Worm (Caenorhabditis elegans) whole organism, L4 larva: ENCODE results near the gene T14G10.8.
A peak's percentile ranks its signal among the peaks of the same experiment; 100 is the strongest.

ENCODE experiments used
- F10B5.3 ChIP-seq: sonication (generic microtip); optimal IDR thresholded peaks from 2 replicates; lab custom pipeline; 2016; ENCODE audit warnings: mild to moderate bottlenecking, missing genetic modification characterization, missing compliant biosample characterization
- F26F4.8 ChIP-seq: fragments of 200-800 bp; sonication (Bioruptor generic); conservative IDR thresholded peaks from 2 replicates; pipeline ENCODE4 v1.3.6; 2022; ENCODE audit warnings: missing genetic modification characterization, missing compliant biosample characterization
- R02D3.7 ChIP-seq: fragments of 150-350 bp; sonication (generic microtip); optimal IDR thresholded peaks from 3 replicates; lab custom pipeline; 2014; ENCODE audit warnings: missing biosample characterization, missing genetic modification characterization
- Y105C5A.15 ChIP-seq: fragments of 200-800 bp; sonication (Bioruptor generic); IDR thresholded peaks from 2 replicates; pipeline ENCODE4 v1.3.6; 2022; ENCODE audit warnings: missing genetic modification characterization, missing compliant biosample characterization
- Y48G9A.11 ChIP-seq: fragments of 200-800 bp; sonication (Bioruptor generic); IDR thresholded peaks from 2 replicates; pipeline ENCODE4 v1.3.6; 2022; ENCODE audit warnings: missing genetic modification reagents, missing genetic modification characterization, missing compliant biosample characterization
- ZK337.2 ChIP-seq: fragments of 200-800 bp; sonication (Bioruptor generic); IDR thresholded peaks from 2 replicates; pipeline ENCODE4 v1.3.6; 2022; ENCODE audit warnings: missing genetic modification reagents, missing genetic modification characterization, missing compliant biosample characterization
- aha-1 ChIP-seq: fragments of 150-350 bp; peaks from one replicate; lab custom pipeline; 2014; ENCODE audit warnings: missing biosample characterization, missing genetic modification characterization
- ama-1 ChIP-seq: fragments of 150-350 bp; optimal IDR thresholded peaks from 2 replicates; lab custom pipeline; 2014; ENCODE audit warnings: inconsistent platforms, mixed read lengths
- arid-1 ChIP-seq: fragments of 200-800 bp; sonication (Bioruptor generic); conservative IDR thresholded peaks from 2 replicates; pipeline ENCODE4 v1.3.6; 2022; ENCODE audit warnings: missing genetic modification reagents, missing genetic modification characterization, missing compliant biosample characterization
- ceh-20 ChIP-seq: fragments of 200-800 bp; sonication (Bioruptor generic); IDR thresholded peaks from 2 replicates; pipeline ENCODE4 v1.3.6; 2022; ENCODE audit warnings: missing genetic modification reagents, missing genetic modification characterization, missing compliant biosample characterization
- ceh-32 ChIP-seq: sonication (generic microtip); optimal IDR thresholded peaks from 2 replicates; lab custom pipeline; 2016; ENCODE audit warnings: mild to moderate bottlenecking, missing genetic modification characterization, missing compliant biosample characterization; ENCODE audit not compliant: poor library complexity
- ceh-44 ChIP-seq: fragments of 200-800 bp; sonication (Bioruptor generic); IDR thresholded peaks from 2 replicates; pipeline ENCODE4 v1.3.6; 2022; ENCODE audit warnings: missing genetic modification reagents, missing genetic modification characterization, missing compliant biosample characterization
- ceh-82 ChIP-seq: sonication (generic microtip); optimal IDR thresholded peaks from 2 replicates; lab custom pipeline; 2017; ENCODE audit warnings: missing biosample characterization, missing genetic modification characterization
- daf-12 ChIP-seq: fragments of 150-350 bp; optimal IDR thresholded peaks from 2 replicates; lab custom pipeline; 2014; ENCODE audit warnings: missing biosample characterization, missing genetic modification reagents, missing genetic modification characterization
- daf-16 ChIP-seq, 3 experiments: sonication (generic microtip); optimal IDR thresholded peaks; 2 replicates each; lab custom pipeline; 2016 to 2017; ENCODE audit warnings: missing genetic modification characterization in 3 of 3, missing genetic modification reagents in 3 of 3, mild to moderate bottlenecking in 2 of 3, missing compliant biosample characterization in 2 of 3, missing biosample characterization in 1 of 3, moderate library complexity in 1 of 3
- dve-1 ChIP-seq: sonication (generic microtip); optimal IDR thresholded peaks from 2 replicates; lab custom pipeline; 2017; ENCODE audit warnings: antibody characterized with exemption, mild to moderate bottlenecking, missing genetic modification characterization, missing compliant biosample characterization; ENCODE audit not compliant: insufficient read depth
- fos-1 ChIP-seq: fragments of 150-350 bp; optimal IDR thresholded peaks from 2 replicates; lab custom pipeline; 2014; ENCODE audit warnings: missing biosample characterization, missing genetic modification characterization
- gei-8 ChIP-seq: fragments of 200-800 bp; sonication (Bioruptor generic); optimal IDR thresholded peaks from 2 replicates; lab custom pipeline; 2018; ENCODE audit warnings: mild to moderate bottlenecking, missing genetic modification characterization, missing compliant biosample characterization
- hif-1 ChIP-seq, 2 experiments: sonication (generic microtip); optimal IDR thresholded peaks; 2 replicates each; lab custom pipeline; 2016 to 2017; ENCODE audit warnings: missing compliant biosample characterization in 2 of 2, missing genetic modification characterization in 2 of 2, missing genetic modification reagents in 2 of 2, missing genotype in 2 of 2, mild to moderate bottlenecking in 1 of 2
- hlh-30 ChIP-seq: sonication (generic microtip); optimal IDR thresholded peaks from 2 replicates; lab custom pipeline; 2017; ENCODE audit warnings: antibody characterized with exemption, mild to moderate bottlenecking, missing genetic modification characterization, missing compliant biosample characterization; ENCODE audit not compliant: insufficient read depth
- hmg-1.1 ChIP-seq: fragments of 200-800 bp; sonication (Bioruptor generic); IDR thresholded peaks from 2 replicates; pipeline ENCODE4 v1.3.6; 2022; ENCODE audit warnings: missing genetic modification reagents, missing genetic modification characterization, missing compliant biosample characterization
- lin-13 ChIP-seq: fragments of 150-350 bp; optimal IDR thresholded peaks from 2 replicates; lab custom pipeline; 2014; ENCODE audit warnings: missing biosample characterization, missing genetic modification reagents, missing genetic modification characterization
- lin-15B ChIP-seq: fragments of 150-350 bp; sonication (generic microtip); optimal IDR thresholded peaks from 3 replicates; lab custom pipeline; 2014; ENCODE audit warnings: missing biosample characterization, missing genetic modification characterization
- lin-38 ChIP-seq: fragments of 200-800 bp; sonication (Bioruptor generic); IDR thresholded peaks from 2 replicates; pipeline ENCODE4 v1.3.6; 2022; ENCODE audit warnings: missing genetic modification reagents, missing genetic modification characterization, missing compliant biosample characterization
- lir-3 ChIP-seq: sonication (generic microtip); optimal IDR thresholded peaks from 2 replicates; lab custom pipeline; 2016; ENCODE audit warnings: mild to moderate bottlenecking, missing genetic modification characterization, missing compliant biosample characterization
- mdt-29 ChIP-seq: fragments of 200-800 bp; sonication (Bioruptor generic); IDR thresholded peaks from 2 replicates; pipeline ENCODE4 v1.3.6; 2022; ENCODE audit warnings: missing genetic modification reagents, missing genetic modification characterization, missing compliant biosample characterization
- mxl-3 ChIP-seq: fragments of 200-800 bp; sonication (Bioruptor generic); optimal IDR thresholded peaks from 2 replicates; lab custom pipeline; 2018; ENCODE audit warnings: mild to moderate bottlenecking, missing genetic modification characterization, missing compliant biosample characterization
- nhr-111 ChIP-seq: fragments of 200-800 bp; sonication (Bioruptor generic); optimal IDR thresholded peaks from 2 replicates; lab custom pipeline; 2018; ENCODE audit warnings: mild to moderate bottlenecking, missing genetic modification characterization, missing compliant biosample characterization
- nhr-28 ChIP-seq: fragments of 150-350 bp; optimal IDR thresholded peaks from 2 replicates; lab custom pipeline; 2014; ENCODE audit warnings: missing biosample characterization, missing genetic modification characterization
- nhr-42 ChIP-seq: fragments of 200-800 bp; sonication (Bioruptor generic); IDR thresholded peaks from 2 replicates; pipeline ENCODE4 v1.3.6; 2022; ENCODE audit warnings: missing genetic modification characterization, missing compliant biosample characterization
- pha-4 ChIP-seq, 2 experiments: fragments of 150-350 bp in 1 of 2; fragments of 200-800 bp in 1 of 2; sonication (Bioruptor generic) in 1 of 2; IDR thresholded peaks in 1 of 2; optimal IDR thresholded peaks in 1 of 2; 2 replicates each; pipeline versions ENCODE4 v1.3.6 to Lab custom; 2014 to 2022; ENCODE audit warnings: missing genetic modification characterization in 2 of 2, missing genetic modification reagents in 2 of 2, missing biosample characterization in 1 of 2, missing compliant biosample characterization in 1 of 2
- php-3 ChIP-seq: fragments of 200-800 bp; sonication (Bioruptor generic); IDR thresholded peaks from 2 replicates; pipeline ENCODE4 v1.3.6; 2022; ENCODE audit warnings: missing genetic modification reagents, missing genetic modification characterization, missing compliant biosample characterization
- pqm-1 ChIP-seq: sonication (generic microtip); optimal IDR thresholded peaks from 2 replicates; lab custom pipeline; 2017; ENCODE audit warnings: missing biosample characterization, missing genetic modification characterization
- rbr-2 ChIP-seq: sonication (generic microtip); optimal IDR thresholded peaks from 2 replicates; lab custom pipeline; 2016; ENCODE audit warnings: missing genotype, missing genetic modification characterization, missing compliant biosample characterization
- saeg-2 ChIP-seq: fragments of 200-800 bp; sonication (Bioruptor generic); IDR thresholded peaks from 2 replicates; pipeline ENCODE4 v1.3.6; 2022; ENCODE audit warnings: missing genetic modification reagents, missing genetic modification characterization, missing compliant biosample characterization
- sdz-12 ChIP-seq: fragments of 200-800 bp; sonication (Bioruptor generic); optimal IDR thresholded peaks from 2 replicates; lab custom pipeline; 2018; ENCODE audit warnings: mild to moderate bottlenecking, missing genetic modification characterization, missing compliant biosample characterization
- snpc-1.2 ChIP-seq: fragments of 200-800 bp; sonication (Bioruptor generic); IDR thresholded peaks from 2 replicates; pipeline ENCODE4 v1.3.6; 2022; ENCODE audit warnings: missing genetic modification reagents, missing genetic modification characterization, missing compliant biosample characterization
- spr-1 ChIP-seq: sonication (generic microtip); optimal IDR thresholded peaks from 2 replicates; lab custom pipeline; 2016; ENCODE audit warnings: mild to moderate bottlenecking, missing genetic modification characterization, missing compliant biosample characterization
- spr-3 ChIP-seq: fragments of 200-800 bp; sonication (Bioruptor generic); optimal IDR thresholded peaks from 2 replicates; lab custom pipeline; 2018; ENCODE audit warnings: mild to moderate bottlenecking, missing genetic modification characterization, missing compliant biosample characterization
- tag-97 ChIP-seq: fragments of 200-800 bp; sonication (Bioruptor generic); IDR thresholded peaks from 2 replicates; pipeline ENCODE4 v1.3.6; 2022; ENCODE audit warnings: missing genetic modification characterization, missing compliant biosample characterization
- unc-130 ChIP-seq: sonication (generic microtip); optimal IDR thresholded peaks from 2 replicates; lab custom pipeline; 2016; ENCODE audit warnings: missing genetic modification reagents, missing genetic modification characterization, missing compliant biosample characterization
- unc-62 ChIP-seq, 3 experiments: fragments of 150-350 bp in 1 of 3; sonication (generic microtip); optimal IDR thresholded peaks in 2 of 3; peaks in 1 of 3; 1 replicate in 1 of 3; 2 replicates in 2 of 3; lab custom pipeline; 2014 to 2017; ENCODE audit warnings: missing biosample characterization in 3 of 3, missing genetic modification characterization in 3 of 3, missing genetic modification reagents in 3 of 3, missing genotype in 1 of 3
- zag-1 ChIP-seq: fragments of 150-350 bp; optimal IDR thresholded peaks from 2 replicates; lab custom pipeline; 2014; ENCODE audit warnings: missing biosample characterization, missing genetic modification characterization
- zip-11 ChIP-seq: fragments of 200-800 bp; sonication (Bioruptor generic); IDR thresholded peaks from 2 replicates; pipeline ENCODE4 v1.3.6; 2022; ENCODE audit warnings: missing genetic modification characterization, missing compliant biosample characterization

T14G10.8 gene

ce11 chrIV:10122205-10122604 is 24.6 kb downstream of the T14G10.8 start, which contains the start of gene irld-21:
Gene irld-21 (minus strand): TSS chrIV:10122305.
- TF ChIP-seq snpc-1.2 (GFP tag; lab: Robert Waterston, UW): no peak
- no peak for TF ChIP-seq nhr-42 (GFP tag; lab: Robert Waterston, UW)
- no peak for TF ChIP-seq zag-1
- no peak for TF ChIP-seq ceh-20 (GFP tag; lab: Robert Waterston, UW)
- no peak for TF ChIP-seq fos-1
- TF ChIP-seq lin-15B: no peak
- TF ChIP-seq dve-1: no peak
- no peak for TF ChIP-seq zip-11 (GFP tag; lab: Robert Waterston, UW)
- TF ChIP-seq ZK337.2 (GFP tag; lab: Robert Waterston, UW): no peak
- TF ChIP-seq R02D3.7 (tag; lab: Kevin White, UChicago): no peak
- no peak for TF ChIP-seq F10B5.3 (tag; lab: Kevin White, UChicago)
- TF ChIP-seq, all 104 proteins: peak for 0

DNA sequence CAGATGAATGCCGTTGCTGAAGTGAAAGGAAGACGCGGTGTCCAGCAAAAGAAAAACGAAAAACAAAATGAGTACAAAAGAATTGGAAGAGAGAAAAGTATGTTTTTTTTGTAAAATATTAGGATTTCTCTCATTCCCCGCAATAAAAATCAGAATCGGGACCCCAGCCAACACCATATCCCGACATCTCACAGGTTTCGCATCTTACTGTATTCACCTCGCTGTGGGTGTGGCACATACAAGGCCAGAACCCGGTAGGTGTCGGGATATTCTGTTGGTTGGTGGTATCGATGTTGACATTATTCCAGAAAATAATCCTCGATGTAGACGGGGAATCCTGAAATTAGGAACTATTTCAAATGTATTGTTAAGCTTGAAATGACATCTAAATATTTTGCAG is 30.0 kb downstream of the T14G10.8 start:
- TF ChIP-seq Y48G9A.11 (GFP tag; lab: Robert Waterston, UW) (0 out of 2 replicates have a peak, but pooled peaks have one; percentile 23), ama-1 (no peak), aha-1 (peak; percentile 29)

DNA sequence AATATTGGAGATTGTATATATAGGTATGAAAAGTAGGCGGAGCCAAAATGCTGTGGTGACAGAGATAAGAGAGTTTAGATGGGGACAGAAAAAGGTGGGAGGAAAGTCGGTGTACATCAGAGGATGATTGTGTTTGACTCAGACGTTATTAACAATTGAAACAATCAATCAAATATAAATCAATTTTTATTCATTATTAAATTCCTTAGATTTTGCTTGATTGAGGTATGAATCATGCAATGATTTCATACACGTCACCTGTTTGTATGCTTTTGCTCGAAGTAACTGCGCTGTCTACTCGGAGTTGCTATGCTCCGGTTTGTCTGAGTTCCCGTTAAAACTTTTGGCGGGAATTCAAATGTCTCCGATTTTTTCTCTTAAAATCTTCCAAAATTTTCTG is 31.6 kb downstream of the T14G10.8 start, which contains the start of gene C04G2.10:
C04G2.10 (plus strand) TSS at position 301 of the 400 bp plus-strand sequence.
- TF ChIP-seq daf-16 (GFP tag; optimal IDR thresholded peaks at IDR 0.05; lab: Kevin White, UChicago): no peak
- TF ChIP-seq daf-16 (tag; optimal IDR thresholded peaks at IDR 0.05; lab: Kevin White, UChicago): no peak
- TF ChIP-seq hlh-30 (tag; lab: Kevin White, UChicago): no peak
- TF ChIP-seq unc-62 (GFP tag; optimal IDR thresholded peaks at IDR 0.05 in 1 of 2; lab: Kevin White, UChicago): no peak
- no peak for TF ChIP-seq unc-62 (tag; optimal IDR thresholded peaks at IDR 0.05; lab: Kevin White, UChicago)
- TF ChIP-seq gei-8: no peak
- no peak for TF ChIP-seq Y105C5A.15 (GFP tag; lab: Robert Waterston, UW)
- TF ChIP-seq tag-97 (GFP tag; lab: Robert Waterston, UW): no peak
- TF ChIP-seq arid-1 (GFP tag; lab: Robert Waterston, UW): no peak
- no peak for TF ChIP-seq sdz-12 (GFP tag; lab: Kevin White, UChicago)
- TF ChIP-seq snpc-1.2 (GFP tag; lab: Robert Waterston, UW): no peak
- TF ChIP-seq spr-1 (tag; lab: Kevin White, UChicago): no peak
- no peak for TF ChIP-seq nhr-28 (tag; lab: Kevin White, UChicago)
- no peak for TF ChIP-seq pha-4 (GFP tag; IDR thresholded peaks at IDR 0.05; lab: Robert Waterston, UW)
- TF ChIP-seq pha-4 (tag; optimal IDR thresholded peaks at IDR 0.05; lab: Kevin White, UChicago): no peak
- no peak for TF ChIP-seq php-3 (GFP tag; lab: Robert Waterston, UW)
- no peak for TF ChIP-seq lir-3 (tag; lab: Kevin White, UChicago)
- no peak for TF ChIP-seq ceh-32 (tag; lab: Kevin White, UChicago)

DNA sequence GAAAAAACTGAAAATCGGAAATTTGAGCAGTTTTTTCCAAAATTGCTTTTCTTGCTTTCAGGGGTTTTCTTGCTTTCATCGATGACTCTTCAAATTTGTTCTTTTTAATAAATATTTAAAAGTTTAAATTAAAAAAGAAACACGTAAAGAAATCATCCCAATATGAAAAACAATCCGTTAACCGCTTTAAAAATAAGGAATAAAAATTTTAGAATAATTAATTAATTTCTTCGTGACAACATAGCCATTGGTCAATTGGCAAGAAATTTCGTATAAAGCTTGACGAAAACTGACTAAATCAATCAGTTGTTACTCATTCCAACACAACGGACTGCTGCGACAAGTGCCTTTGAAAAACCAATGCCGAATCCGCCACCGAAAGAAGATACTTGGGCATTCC is 34.2 kb downstream of the T14G10.8 start, which contains the start of gene nsph-3.2:
nsph-3.2 (plus strand) TSS at position 301 of the 400 bp plus-strand sequence.
- TF ChIP-seq rbr-2 (tag; lab: Kevin White, UChicago) (no peak), daf-12 (tag; lab: Kevin White, UChicago) (no peak), zip-11 (GFP tag; lab: Robert Waterston, UW) (no peak), ceh-44 (GFP tag; lab: Robert Waterston, UW) (no peak), unc-130 (GFP tag; lab: Kevin White, UChicago) (no peak), spr-3 (GFP tag; lab: Kevin White, UChicago) (no peak), mdt-29 (GFP tag; lab: Robert Waterston, UW) (no peak), saeg-2 (GFP tag; lab: Robert Waterston, UW) (no peak), lin-13 (GFP tag; lab: Kevin White, UChicago) (no peak), mxl-3 (no peak), ZK337.2 (GFP tag; lab: Robert Waterston, UW) (no peak), F26F4.8 (GFP tag; lab: Robert Waterston, UW) (no peak), ceh-82 (tag; lab: Kevin White, UChicago) (no peak), nhr-111 (no peak), pqm-1 (tag; lab: Kevin White, UChicago) (no peak), lin-38 (GFP tag; lab: Robert Waterston, UW) (no peak), snpc-1.2 (GFP tag; lab: Robert Waterston, UW) (no peak), hif-1 (tag; optimal IDR thresholded peaks at IDR 0.05; lab: Kevin White, UChicago) (no peak), hmg-1.1 (GFP tag; lab: Robert Waterston, UW) (no peak)
